Worm (Caenorhabditis elegans): ENCODE data around the gene fzr-1.
A peak's percentile ranks its signal among the peaks of the same experiment; 100 is the strongest.

Gene fzr-1

DNA sequence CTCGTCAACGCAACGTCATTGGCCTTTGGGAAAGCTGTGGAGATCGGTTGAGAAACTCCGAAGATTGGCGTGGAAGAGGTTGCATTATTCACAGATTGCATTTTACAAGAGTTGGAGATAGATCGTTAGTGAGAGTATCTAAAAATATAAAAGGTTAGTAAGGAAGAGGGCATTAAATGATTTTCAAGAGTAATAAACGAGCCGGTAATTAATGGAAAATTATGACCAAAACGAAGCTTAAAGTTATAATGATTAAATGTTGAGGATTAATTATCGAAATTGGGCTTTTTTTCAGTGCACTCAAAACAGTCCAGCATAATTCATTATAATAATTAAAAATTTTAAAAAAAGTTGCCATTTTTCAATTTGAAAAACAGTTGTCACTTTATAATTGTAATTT lies 35.0 kb downstream of the fzr-1 start, which contains the start of gene pap-2:
pap-2 (minus strand) TSS at position 101 of the 400 bp plus-strand sequence.
- no peak for TF ChIP-seq nhr-77 (tag; optimal IDR thresholded peaks at IDR 0.05)
- TF ChIP-seq fkh-2 (tag; optimal IDR thresholded peaks at IDR 0.05), result no peak
- no peak for TF ChIP-seq mdl-1 (tag; optimal IDR thresholded peaks at IDR 0.05)
- TF ChIP-seq nhr-67 (tag; optimal IDR thresholded peaks at IDR 0.05), result no peak
- TF ChIP-seq elt-2 (tag; optimal IDR thresholded peaks at IDR 0.05), result no peak
- TF ChIP-seq ZK546.5 (tag; optimal IDR thresholded peaks at IDR 0.05), result no peak
- TF ChIP-seq jun-1 (tag; optimal IDR thresholded peaks at IDR 0.05), result no peak

DNA sequence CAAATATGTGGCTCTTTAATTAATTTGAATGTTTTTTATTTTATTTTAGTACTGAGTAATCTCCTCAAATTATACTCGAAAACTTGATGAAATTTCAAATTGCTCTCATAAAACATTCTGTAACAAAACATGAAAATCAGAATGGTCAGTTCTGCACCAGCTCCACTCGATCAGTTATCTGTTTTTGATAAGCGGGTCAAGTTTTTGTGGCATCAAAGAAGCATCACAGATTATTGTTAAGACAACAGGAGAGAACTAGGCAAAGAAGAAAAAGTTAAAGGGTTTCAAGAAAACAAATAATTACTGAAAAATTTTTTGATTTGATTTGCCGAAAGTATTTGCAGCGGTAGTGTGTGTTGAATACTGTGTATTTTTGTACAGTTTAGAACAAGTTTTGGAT lies 37.1 kb downstream of the fzr-1 start:
- TF ChIP-seq hmg-11 (tag; optimal IDR thresholded peaks at IDR 0.05), result no peak
- peak; percentile 53 for TF ChIP-seq elt-2 (tag; optimal IDR thresholded peaks at IDR 0.05)
- peak; percentile 44 for TF ChIP-seq pqm-1 (tag; optimal IDR thresholded peaks at IDR 0.05)
- TF ChIP-seq pha-4 (tag; optimal IDR thresholded peaks at IDR 0.05), result peak; percentile 6
- TF ChIP-seq ceh-28 (tag; optimal IDR thresholded peaks at IDR 0.05), result no peak
- no peak for TF ChIP-seq aly-2 (tag; optimal IDR thresholded peaks at IDR 0.05)
- TF ChIP-seq unc-39 (tag; optimal IDR thresholded peaks at IDR 0.05), result no peak
- TF ChIP-seq nfya-1 (tag; optimal IDR thresholded peaks at IDR 0.05; ENCODE audit: insufficient read depth), result no peak

DNA sequence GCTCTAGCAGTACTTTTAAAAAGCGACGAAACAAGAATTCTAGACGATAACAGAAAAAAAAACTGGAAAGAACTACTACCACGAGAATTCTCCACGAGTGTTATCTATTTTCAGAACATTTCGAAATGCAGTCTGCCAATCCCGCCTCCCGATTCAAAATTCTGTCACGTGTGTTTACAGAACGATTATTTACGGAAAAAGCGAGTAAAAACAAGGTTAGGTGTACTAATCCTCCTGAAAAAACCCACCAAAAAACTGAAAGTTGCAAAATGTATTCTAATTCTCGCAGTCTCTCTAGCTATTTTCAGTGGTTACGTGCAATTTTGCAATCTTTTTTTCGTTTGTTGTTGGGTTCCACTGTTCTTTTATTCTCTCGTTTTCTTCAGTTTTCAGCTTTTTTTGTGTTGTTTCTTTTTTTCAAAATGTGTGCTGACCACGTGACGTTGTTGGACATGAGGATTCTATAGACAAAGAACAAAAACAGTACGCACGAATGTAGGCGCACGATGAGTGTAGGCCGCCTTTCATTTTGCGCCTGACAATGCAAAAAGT lies 37.7 kb downstream of the fzr-1 start:
- TF ChIP-seq pqm-1 (tag; optimal IDR thresholded peaks at IDR 0.05), result no peak
- no peak for TF ChIP-seq jun-1 (tag; optimal IDR thresholded peaks at IDR 0.05)
- no peak for TF ChIP-seq nhr-12 (tag; optimal IDR thresholded peaks at IDR 0.05)
- TF ChIP-seq ceh-82 (tag; optimal IDR thresholded peaks at IDR 0.05), result no peak
- TF ChIP-seq sea-2 (GFP tag; optimal IDR thresholded peaks at IDR 0.05), result no peak
- TF ChIP-seq fkh-2 (tag; optimal IDR thresholded peaks at IDR 0.05), result no peak
- TF ChIP-seq lin-15B (tag; optimal IDR thresholded peaks at IDR 0.05), result no peak
- TF ChIP-seq daf-12 (tag; optimal IDR thresholded peaks at IDR 0.05), result no peak
- TF ChIP-seq fkh-10 (GFP tag; optimal IDR thresholded peaks at IDR 0.05), result no peak
- no peak for TF ChIP-seq mml-1 (tag; optimal IDR thresholded peaks at IDR 0.05)
- no peak for TF ChIP-seq tbx-2 (tag; optimal IDR thresholded peaks at IDR 0.05)
- TF ChIP-seq nhr-76 (tag; optimal IDR thresholded peaks at IDR 0.05), result no peak
- peak; percentile 13 for TF ChIP-seq pha-4 (tag; optimal IDR thresholded peaks at IDR 0.05)
- TF ChIP-seq hmg-11 (tag; optimal IDR thresholded peaks at IDR 0.05), result no peak
- no peak for TF ChIP-seq ceh-9 (tag; optimal IDR thresholded peaks at IDR 0.05)
- no peak for TF ChIP-seq aly-2 (tag; optimal IDR thresholded peaks at IDR 0.05)
- TF ChIP-seq elt-2 (tag; optimal IDR thresholded peaks at IDR 0.05), result peak; percentile 20
- peak; percentile 17 for TF ChIP-seq ama-1 (optimal IDR thresholded peaks at IDR 0.05)
- no peak for TF ChIP-seq nfya-1 (tag; optimal IDR thresholded peaks at IDR 0.05; ENCODE audit: insufficient read depth)
- no peak for TF ChIP-seq unc-39 (tag; optimal IDR thresholded peaks at IDR 0.05)
- TF ChIP-seq elt-1 (tag; optimal IDR thresholded peaks at IDR 0.05), result no peak

DNA sequence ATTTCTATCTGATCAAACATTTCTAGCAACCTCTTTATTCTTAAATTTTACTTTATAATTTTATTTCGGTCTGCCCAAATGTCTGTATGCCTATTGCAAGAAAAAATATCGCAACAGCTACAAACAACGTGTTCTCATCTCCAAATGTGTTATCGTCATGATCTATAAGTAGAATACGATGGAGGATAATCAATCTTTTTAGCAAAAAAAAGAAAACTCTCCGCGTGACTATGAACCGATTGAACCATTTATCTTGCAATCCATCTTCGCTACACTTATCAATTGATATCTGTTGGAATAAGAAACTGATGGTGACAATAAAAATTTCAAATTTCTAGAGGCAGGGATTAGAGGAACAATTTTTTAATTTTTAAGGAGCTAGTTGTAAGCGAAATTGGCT lies 38.3 kb downstream of the fzr-1 start:
- TF ChIP-seq aly-2 (tag; optimal IDR thresholded peaks at IDR 0.05) (no peak), elt-1 (tag; optimal IDR thresholded peaks at IDR 0.05) (peak; percentile 93), nhr-77 (tag; optimal IDR thresholded peaks at IDR 0.05) (no peak), nhr-23 (tag; optimal IDR thresholded peaks at IDR 0.05) (peak; percentile 30), unc-39 (tag; optimal IDR thresholded peaks at IDR 0.05) (no peak)

DNA sequence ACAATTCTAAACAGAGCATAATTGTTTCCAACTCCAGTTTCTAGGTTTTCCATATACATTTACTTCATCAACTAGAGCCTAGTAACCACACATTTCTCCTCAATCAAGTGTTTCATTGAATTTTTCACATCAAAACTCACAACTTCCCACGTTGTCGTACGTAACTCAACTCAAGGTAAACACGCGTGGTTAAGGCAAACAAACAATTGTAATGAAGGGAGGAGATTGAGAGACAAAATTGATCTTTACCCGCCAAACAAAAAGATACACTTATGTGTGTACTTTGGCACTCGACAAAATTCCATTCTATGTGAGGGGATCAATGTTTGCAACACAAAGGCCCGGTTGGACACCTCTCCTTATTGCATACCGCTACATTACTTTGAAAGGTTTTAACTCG lies 38.9 kb downstream of the fzr-1 start, which contains the start of gene nhr-19:
nhr-19 (minus strand) TSS at position 191 of the 400 bp plus-strand sequence.
- TF ChIP-seq pha-4 (tag; optimal IDR thresholded peaks at IDR 0.05) (peak; percentile 85), lin-39 (tag; optimal IDR thresholded peaks at IDR 0.05) (no peak), mdl-1 (tag; optimal IDR thresholded peaks at IDR 0.05) (peak; percentile 17)

DNA sequence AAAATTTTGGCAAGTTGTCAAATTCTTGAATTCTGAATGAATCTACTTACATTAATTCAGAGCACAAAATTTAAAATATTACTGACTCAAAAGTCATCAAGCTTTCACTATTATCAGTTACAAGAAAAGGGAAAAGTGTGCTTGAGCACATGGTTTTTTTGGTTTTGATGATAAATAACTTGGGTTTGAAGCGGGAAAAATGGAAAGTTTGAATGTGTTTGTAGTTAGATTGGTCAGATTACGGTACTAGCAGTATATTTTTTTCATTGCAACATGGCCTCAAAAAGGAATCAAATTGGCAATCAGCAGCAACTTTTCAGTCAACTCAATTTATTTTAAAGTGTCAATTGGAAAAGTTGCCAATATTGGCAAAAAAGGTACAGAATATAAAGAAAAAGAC lies 39.6 kb downstream of the fzr-1 start:
- TF ChIP-seq elt-1 (tag; optimal IDR thresholded peaks at IDR 0.05) (no peak), elt-2 (tag; optimal IDR thresholded peaks at IDR 0.05) (peak; percentile 24), lin-15B (tag; optimal IDR thresholded peaks at IDR 0.05) (no peak), fkh-10 (GFP tag; optimal IDR thresholded peaks at IDR 0.05) (no peak), pqm-1 (tag; optimal IDR thresholded peaks at IDR 0.05) (peak; percentile 53), snpc-4 (tag; optimal IDR thresholded peaks at IDR 0.05) (no peak), pha-4 (tag; optimal IDR thresholded peaks at IDR 0.05) (peak; percentile 3), ceh-28 (tag; optimal IDR thresholded peaks at IDR 0.05) (no peak), daf-12 (tag; optimal IDR thresholded peaks at IDR 0.05) (no peak), skn-1 (tag; optimal IDR thresholded peaks at IDR 0.05) (peak; percentile 18)

Measured in whole organism, L3 larva.